Worm (Caenorhabditis elegans) whole organism, late embryonic: Measurements from ENCODE around the gene tmc-1.

Experiments
- C08G9.2 ChIP-seq: sonication (generic microtip); optimal IDR thresholded peaks from 2 replicates; lab custom pipeline; 2016; ENCODE audit warnings: mild to moderate bottlenecking, missing genetic modification characterization, moderate library complexity, missing compliant biosample characterization
- K02D7.2 ChIP-seq: sonication (generic microtip); optimal IDR thresholded peaks from 2 replicates; lab custom pipeline; 2017; ENCODE audit warnings: mild to moderate bottlenecking, missing genetic modification characterization, missing compliant biosample characterization
- T23F11.4 ChIP-seq: fragments of 200-800 bp; sonication (Bioruptor generic); optimal IDR thresholded peaks from 2 replicates; lab custom pipeline; 2018; ENCODE audit warnings: mild to moderate bottlenecking, missing genetic modification characterization, missing compliant biosample characterization
- Y22D7AL.16 ChIP-seq: sonication (generic microtip); optimal IDR thresholded peaks from 2 replicates; lab custom pipeline; 2016; ENCODE audit warnings: missing genetic modification characterization, missing compliant biosample characterization
- ahr-1 ChIP-seq: sonication (generic microtip); optimal IDR thresholded peaks from 2 replicates; lab custom pipeline; 2016; ENCODE audit warnings: missing genetic modification characterization, missing compliant biosample characterization
- ceh-14 ChIP-seq: sonication (generic microtip); optimal IDR thresholded peaks from 2 replicates; lab custom pipeline; 2016; ENCODE audit warnings: missing genotype, missing genetic modification characterization, missing compliant biosample characterization
- ceh-18 ChIP-seq: sonication (generic microtip); optimal IDR thresholded peaks from 2 replicates; lab custom pipeline; 2016; ENCODE audit warnings: missing genetic modification characterization, missing compliant biosample characterization
- ceh-2 ChIP-seq: sonication (generic microtip); optimal IDR thresholded peaks from 2 replicates; lab custom pipeline; 2016; ENCODE audit warnings: missing genotype, missing genetic modification characterization, missing compliant biosample characterization
- ceh-22 ChIP-seq: sonication (generic microtip); optimal IDR thresholded peaks from 2 replicates; lab custom pipeline; 2017; ENCODE audit warnings: missing biosample characterization, missing genetic modification characterization
- ceh-30 ChIP-seq: fragments of 150-350 bp; optimal IDR thresholded peaks from 2 replicates; lab custom pipeline; 2014; ENCODE audit warnings: missing biosample characterization, missing genetic modification characterization
- ceh-31 ChIP-seq: sonication (generic microtip); optimal IDR thresholded peaks from 2 replicates; lab custom pipeline; 2016; ENCODE audit warnings: missing genetic modification characterization, missing compliant biosample characterization
- ceh-34 ChIP-seq: sonication (generic microtip); optimal IDR thresholded peaks from 2 replicates; lab custom pipeline; 2016; ENCODE audit warnings: mild to moderate bottlenecking, missing genetic modification characterization, missing compliant biosample characterization
- ceh-48 ChIP-seq: sonication (generic microtip); optimal IDR thresholded peaks from 2 replicates; lab custom pipeline; 2016; ENCODE audit warnings: missing genetic modification characterization, inconsistent platforms, missing compliant biosample characterization
- ceh-6 ChIP-seq: fragments of 200-800 bp; sonication (Bioruptor generic); optimal IDR thresholded peaks from 2 replicates; lab custom pipeline; 2018; ENCODE audit warnings: mild to moderate bottlenecking, missing genetic modification characterization, missing compliant biosample characterization
- che-1 ChIP-seq: sonication (generic microtip); optimal IDR thresholded peaks from 2 replicates; lab custom pipeline; 2016; ENCODE audit warnings: mild to moderate bottlenecking, missing genetic modification characterization, missing compliant biosample characterization
- dve-1 ChIP-seq: sonication (generic microtip); optimal IDR thresholded peaks from 2 replicates; lab custom pipeline; 2017; ENCODE audit warnings: antibody characterized with exemption, mild to moderate bottlenecking, missing genetic modification characterization, missing compliant biosample characterization
- elt-4 ChIP-seq: sonication (generic microtip); optimal IDR thresholded peaks from 2 replicates; lab custom pipeline; 2016; ENCODE audit warnings: missing genetic modification characterization, missing compliant biosample characterization
- fkh-10 ChIP-seq: fragments of 150-350 bp; optimal IDR thresholded peaks from 2 replicates; lab custom pipeline; 2014; ENCODE audit warnings: missing biosample characterization, missing genetic modification reagents, missing genetic modification characterization
- hlh-15 ChIP-seq: sonication (generic microtip); optimal IDR thresholded peaks from 2 replicates; lab custom pipeline; 2016; ENCODE audit warnings: missing genetic modification characterization, missing compliant biosample characterization
- hlh-30 ChIP-seq: sonication (generic microtip); optimal IDR thresholded peaks from 2 replicates; lab custom pipeline; 2017; ENCODE audit warnings: antibody characterized with exemption, missing genetic modification characterization, missing compliant biosample characterization; ENCODE audit not compliant: insufficient read depth
- madf-2 ChIP-seq: sonication (generic microtip); optimal IDR thresholded peaks from 2 replicates; lab custom pipeline; 2017; ENCODE audit warnings: missing genetic modification characterization, missing compliant biosample characterization
- mec-3 ChIP-seq: sonication (generic microtip); optimal IDR thresholded peaks from 2 replicates; lab custom pipeline; 2016; ENCODE audit warnings: borderline replicate concordance, missing genetic modification characterization, missing compliant biosample characterization
- nfya-1 ChIP-seq: sonication (generic microtip); optimal IDR thresholded peaks from 2 replicates; lab custom pipeline; 2017; ENCODE audit warnings: missing genetic modification characterization, mild to moderate bottlenecking, missing compliant biosample characterization, antibody characterized with exemption, moderate library complexity
- nhr-11 ChIP-seq: fragments of 150-350 bp; optimal IDR thresholded peaks from 2 replicates; lab custom pipeline; 2014; ENCODE audit warnings: missing biosample characterization, missing genetic modification characterization
- odd-2 ChIP-seq: sonication (generic microtip); optimal IDR thresholded peaks from 2 replicates; lab custom pipeline; 2017; ENCODE audit warnings: antibody characterized with exemption, mild to moderate bottlenecking, missing genetic modification characterization, missing compliant biosample characterization
- pha-4 ChIP-seq: fragments of 150-350 bp; optimal IDR thresholded peaks from 2 replicates; lab custom pipeline; 2018; ENCODE audit warnings: missing biosample characterization, missing genetic modification reagents, missing genetic modification characterization
- pros-1 ChIP-seq: fragments of 150-350 bp; optimal IDR thresholded peaks from 2 replicates; lab custom pipeline; 2014; ENCODE audit warnings: missing biosample characterization, missing genetic modification reagents, missing genetic modification characterization
- ref-2 ChIP-seq: sonication (generic microtip); optimal IDR thresholded peaks from 2 replicates; lab custom pipeline; 2016; ENCODE audit warnings: missing genetic modification characterization, missing compliant biosample characterization
- sox-2 ChIP-seq: fragments of 200-800 bp; sonication (Bioruptor generic); IDR thresholded peaks from 2 replicates; pipeline ENCODE4 v1.3.6; 2022; ENCODE audit warnings: missing genetic modification reagents, missing genetic modification characterization, missing compliant biosample characterization
- syd-9 ChIP-seq: sonication (generic microtip); optimal IDR thresholded peaks from 2 replicates; lab custom pipeline; 2016; ENCODE audit warnings: mild to moderate bottlenecking, missing genetic modification characterization, moderate library complexity, missing compliant biosample characterization
- tbx-2 ChIP-seq: sonication (generic microtip); optimal IDR thresholded peaks from 2 replicates; lab custom pipeline; 2016; ENCODE audit warnings: missing genetic modification characterization, missing compliant biosample characterization
- tbx-7 ChIP-seq: sonication (generic microtip); optimal IDR thresholded peaks from 2 replicates; lab custom pipeline; 2016; ENCODE audit warnings: missing genotype, missing genetic modification characterization, missing compliant biosample characterization
- ttx-3 ChIP-seq: sonication (generic microtip); optimal IDR thresholded peaks from 2 replicates; lab custom pipeline; 2016; ENCODE audit warnings: missing genetic modification reagents, missing genetic modification characterization, missing compliant biosample characterization
- unc-42 ChIP-seq: sonication (generic microtip); optimal IDR thresholded peaks from 2 replicates; lab custom pipeline; 2016; ENCODE audit warnings: missing genotype, missing genetic modification characterization, missing compliant biosample characterization
- unc-55 ChIP-seq: sonication (generic microtip); optimal IDR thresholded peaks from 2 replicates; lab custom pipeline; 2017; ENCODE audit warnings: missing biosample characterization, missing genetic modification reagents, missing genetic modification characterization
- ztf-16 ChIP-seq: sonication (generic microtip); optimal IDR thresholded peaks from 2 replicates; lab custom pipeline; 2017; ENCODE audit warnings: missing genetic modification characterization, missing compliant biosample characterization

Gene tmc-1

ce11 chrX:1120326-1120725 lies 41.7 kb upstream of the tmc-1 start (continued):
- no peak for TF ChIP-seq nhr-11 (tag; lab: Kevin White, UChicago)
- no peak for TF ChIP-seq ahr-1 (tag; lab: Kevin White, UChicago)
- TF ChIP-seq ceh-14 (tag; lab: Kevin White, UChicago), result peak; percentile 55
- TF ChIP-seq ttx-3, result no peak
- no peak for TF ChIP-seq odd-2 (tag; lab: Kevin White, UChicago)
- peak; percentile 75 for TF ChIP-seq ceh-48 (tag; lab: Kevin White, UChicago)
- peak; percentile 19 for TF ChIP-seq C08G9.2 (tag; lab: Kevin White, UChicago)
- TF ChIP-seq K02D7.2 (tag; lab: Kevin White, UChicago), result no peak
- TF ChIP-seq tbx-2 (tag; lab: Kevin White, UChicago), result peak; percentile 74
- TF ChIP-seq ceh-30 (tag; lab: Kevin White, UChicago), result no peak
- TF ChIP-seq nfya-1 (tag; lab: Kevin White, UChicago), result peak; percentile 40

- no peak for TF ChIP-seq elt-4
These were observed 40.4 kb upstream of the tmc-1 start for ce11 chrX:1121575-1121974.

- TF ChIP-seq ceh-18 (tag; lab: Kevin White, UChicago) (peak; percentile 12), unc-55 (peak; percentile 25), C08G9.2 (tag; lab: Kevin White, UChicago) (no peak)
These were observed 39.8 kb upstream of the tmc-1 start for ce11 chrX:1122198-1122597.

ce11 chrX:1123471-1123870 lies 38.5 kb upstream of the tmc-1 start:
- TF ChIP-seq syd-9 (no peak), ceh-22 (tag; lab: Kevin White, UChicago) (no peak), ztf-16 (tag; lab: Kevin White, UChicago) (no peak), ceh-6 (no peak), ref-2 (no peak), Y22D7AL.16 (tag; lab: Kevin White, UChicago) (no peak), che-1 (tag; lab: Kevin White, UChicago) (no peak), tbx-7 (no peak), pha-4 (tag; lab: Kevin White, UChicago) (no peak), pros-1 (no peak)

- TF ChIP-seq madf-2 (tag; lab: Kevin White, UChicago), result no peak
- TF ChIP-seq hlh-15, result no peak
- no peak for TF ChIP-seq tbx-2 (tag; lab: Kevin White, UChicago)
These were observed 37.9 kb upstream of the tmc-1 start, which contains the start of gene C05D9.9 for ce11 chrX:1124146-1124545. TSS of gene C05D9.9 (minus strand) at chrX:1124246.

DNA sequence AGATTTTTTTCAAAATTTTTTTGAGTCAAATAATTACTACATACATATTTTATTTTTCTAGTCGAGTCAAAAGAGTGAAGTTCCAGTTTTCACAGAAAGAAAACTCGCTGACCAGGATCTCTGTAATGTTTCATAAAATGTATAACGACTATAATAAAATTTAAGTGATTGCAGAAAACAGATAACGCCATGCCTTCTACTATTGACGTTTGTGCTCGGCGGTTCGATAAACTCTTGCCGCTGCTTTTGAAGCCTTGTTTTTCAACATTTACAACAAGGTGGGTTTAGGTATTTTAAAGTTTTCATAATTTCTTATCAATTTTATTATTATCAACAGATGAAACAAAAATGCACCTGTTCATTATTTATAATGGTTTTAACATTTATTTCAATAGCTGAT lies 36.6 kb upstream of the tmc-1 start, which contains the start of gene lmp-2:
TSS of gene lmp-2 (plus strand) at position 190 of the 400 bp plus-strand sequence.
- TF ChIP-seq hlh-15 (no peak), dve-1 (tag; lab: Kevin White, UChicago) (no peak), ceh-22 (tag; lab: Kevin White, UChicago) (no peak), ceh-2 (tag; lab: Kevin White, UChicago) (no peak), madf-2 (tag; lab: Kevin White, UChicago) (no peak), unc-42 (tag; lab: Kevin White, UChicago) (no peak), hlh-30 (tag; lab: Kevin White, UChicago) (no peak), T23F11.4 (no peak), ceh-34 (tag; lab: Kevin White, UChicago) (no peak), ttx-3 (no peak), ahr-1 (tag; lab: Kevin White, UChicago) (no peak), sox-2 (GFP tag; lab: Robert Waterston, UW) (no peak), ref-2 (no peak), mec-3 (tag; lab: Kevin White, UChicago) (no peak), ceh-31 (tag; lab: Kevin White, UChicago) (no peak), elt-4 (no peak), ceh-6 (no peak), fkh-10 (GFP tag; lab: Kevin White, UChicago) (no peak)
